Worm (Caenorhabditis elegans) whole organism, L3 larva: ENCODE data around the gene C14A11.2.
A peak's percentile ranks its signal among the peaks of the same experiment; 100 is the strongest.

Experiments used
- R02D3.7 ChIP-seq: fragments of 150-350 bp; optimal IDR thresholded peaks from 2 replicates; lab custom pipeline; 2014; ENCODE audit warnings: missing biosample characterization, missing genetic modification characterization
- ZK546.5 ChIP-seq: sonication (generic microtip); optimal IDR thresholded peaks from 2 replicates; lab custom pipeline; 2017; ENCODE audit warnings: missing biosample characterization, missing genetic modification characterization
- aly-2 ChIP-seq: fragments of 150-350 bp; optimal IDR thresholded peaks from 2 replicates; lab custom pipeline; 2014; ENCODE audit warnings: missing biosample characterization, missing genetic modification characterization
- ama-1 ChIP-seq: fragments of 150-350 bp; optimal IDR thresholded peaks from 2 replicates; lab custom pipeline; 2018
- ceh-16 ChIP-seq: sonication (generic microtip); optimal IDR thresholded peaks from 2 replicates; lab custom pipeline; 2017; ENCODE audit warnings: missing biosample characterization, missing genetic modification characterization
- ceh-28 ChIP-seq: fragments of 150-350 bp; optimal IDR thresholded peaks from 2 replicates; lab custom pipeline; 2014; ENCODE audit warnings: missing biosample characterization, missing genetic modification reagents, missing genetic modification characterization
- ceh-82 ChIP-seq: fragments of 150-350 bp; optimal IDR thresholded peaks from 2 replicates; lab custom pipeline; 2014; ENCODE audit warnings: missing biosample characterization, missing genetic modification characterization
- daf-12 ChIP-seq: fragments of 150-350 bp; optimal IDR thresholded peaks from 2 replicates; lab custom pipeline; 2014; ENCODE audit warnings: missing biosample characterization, missing genetic modification reagents, missing genetic modification characterization
- egl-27 ChIP-seq: sonication (generic microtip); optimal IDR thresholded peaks from 4 replicates; lab custom pipeline; 2017; ENCODE audit warnings: missing biosample characterization, missing genetic modification reagents, missing genetic modification characterization
- egl-5 ChIP-seq: fragments of 150-350 bp; optimal IDR thresholded peaks from 2 replicates; lab custom pipeline; 2017; ENCODE audit warnings: missing biosample characterization, missing genetic modification reagents, missing genetic modification characterization, inconsistent platforms
- elt-2 ChIP-seq: sonication (generic microtip); optimal IDR thresholded peaks from 2 replicates; lab custom pipeline; 2016; ENCODE audit warnings: missing genetic modification reagents, mild to moderate bottlenecking, missing genetic modification characterization, missing compliant biosample characterization
- elt-3 ChIP-seq, 3 experiments: fragments of 150-350 bp in 1 of 3; sonication (generic microtip) in 2 of 3; optimal IDR thresholded peaks; 2 replicates in 2 of 3; 4 replicates in 1 of 3; lab custom pipeline; 2014 to 2017; ENCODE audit warnings: missing biosample characterization in 3 of 3, missing genetic modification characterization in 3 of 3
- eor-1 ChIP-seq, 2 experiments: fragments of 150-350 bp; optimal IDR thresholded peaks; 2 replicates each; lab custom pipeline; 2014 to 2018; ENCODE audit warnings: missing biosample characterization in 2 of 2, missing genetic modification characterization in 2 of 2
- fkh-10 ChIP-seq: sonication (generic microtip); optimal IDR thresholded peaks from 2 replicates; lab custom pipeline; 2017; ENCODE audit warnings: missing biosample characterization, missing genetic modification reagents, missing genetic modification characterization
- fkh-2 ChIP-seq: fragments of 150-350 bp; optimal IDR thresholded peaks from 2 replicates; lab custom pipeline; 2014; ENCODE audit warnings: missing biosample characterization, missing genetic modification reagents, missing genetic modification characterization
- hmg-11 ChIP-seq: sonication (generic microtip); optimal IDR thresholded peaks from 2 replicates; lab custom pipeline; 2016; ENCODE audit warnings: missing genetic modification characterization, missing compliant biosample characterization
- jun-1 ChIP-seq: fragments of 150-350 bp; optimal IDR thresholded peaks from 2 replicates; lab custom pipeline; 2014; ENCODE audit warnings: missing biosample characterization, missing genetic modification reagents, missing genetic modification characterization
- lin-15B ChIP-seq: fragments of 150-350 bp; optimal IDR thresholded peaks from 2 replicates; lab custom pipeline; 2014; ENCODE audit warnings: missing biosample characterization, missing genetic modification characterization
- lin-39 ChIP-seq: fragments of 150-350 bp; optimal IDR thresholded peaks from 2 replicates; lab custom pipeline; 2018; ENCODE audit warnings: missing biosample characterization, missing genetic modification reagents, missing genetic modification characterization
- lsy-12 ChIP-seq: sonication (generic microtip); optimal IDR thresholded peaks from 2 replicates; lab custom pipeline; 2016; ENCODE audit warnings: mild to moderate bottlenecking, missing genetic modification characterization, missing compliant biosample characterization
- mdl-1 ChIP-seq: fragments of 150-350 bp; optimal IDR thresholded peaks from 2 replicates; lab custom pipeline; 2014; ENCODE audit warnings: missing biosample characterization, missing genetic modification characterization
- mml-1 ChIP-seq: fragments of 150-350 bp; sonication (generic microtip); optimal IDR thresholded peaks from 3 replicates; lab custom pipeline; 2014; ENCODE audit warnings: missing biosample characterization, missing genetic modification characterization
- nfya-1 ChIP-seq: sonication (generic microtip); optimal IDR thresholded peaks from 2 replicates; lab custom pipeline; 2017; ENCODE audit warnings: missing genetic modification characterization, mild to moderate bottlenecking, missing compliant biosample characterization, antibody characterized with exemption, moderate library complexity; ENCODE audit not compliant: insufficient read depth
- nhr-11 ChIP-seq: fragments of 150-350 bp; optimal IDR thresholded peaks from 2 replicates; lab custom pipeline; 2014; ENCODE audit warnings: missing biosample characterization, missing genetic modification characterization
- nhr-12 ChIP-seq: fragments of 150-350 bp; optimal IDR thresholded peaks from 2 replicates; lab custom pipeline; 2014; ENCODE audit warnings: missing biosample characterization, missing genetic modification characterization
- nhr-23 ChIP-seq: fragments of 150-350 bp; optimal IDR thresholded peaks from 2 replicates; lab custom pipeline; 2014; ENCODE audit warnings: missing biosample characterization, missing genetic modification reagents, missing genetic modification characterization
- nhr-237 ChIP-seq: fragments of 150-350 bp; optimal IDR thresholded peaks from 2 replicates; lab custom pipeline; 2014; ENCODE audit warnings: missing biosample characterization, missing genetic modification characterization
- nhr-25 ChIP-seq: sonication (generic microtip); optimal IDR thresholded peaks from 2 replicates; lab custom pipeline; 2017; ENCODE audit warnings: missing biosample characterization, missing genetic modification characterization
- nhr-28 ChIP-seq: fragments of 150-350 bp; optimal IDR thresholded peaks from 2 replicates; lab custom pipeline; 2014; ENCODE audit warnings: missing biosample characterization, missing genetic modification characterization
- nhr-43 ChIP-seq: sonication (generic microtip); optimal IDR thresholded peaks from 2 replicates; lab custom pipeline; 2016; ENCODE audit warnings: mild to moderate bottlenecking, missing genetic modification characterization, missing compliant biosample characterization; ENCODE audit not compliant: poor library complexity, severe bottlenecking
- nhr-67 ChIP-seq: fragments of 150-350 bp; optimal IDR thresholded peaks from 2 replicates; lab custom pipeline; 2014; ENCODE audit warnings: missing biosample characterization, missing genetic modification characterization
- nhr-76 ChIP-seq: fragments of 150-350 bp; sonication (generic microtip); optimal IDR thresholded peaks from 5 replicates; lab custom pipeline; 2014; ENCODE audit warnings: missing biosample characterization, missing genetic modification characterization
- nhr-77 ChIP-seq: fragments of 150-350 bp; optimal IDR thresholded peaks from 2 replicates; lab custom pipeline; 2014; ENCODE audit warnings: missing biosample characterization, missing genetic modification characterization
- pha-4 ChIP-seq: fragments of 150-350 bp; optimal IDR thresholded peaks from 2 replicates; lab custom pipeline; 2014; ENCODE audit warnings: missing biosample characterization, missing genetic modification reagents, missing genetic modification characterization
- sea-2 ChIP-seq: fragments of 150-350 bp; sonication (generic microtip); optimal IDR thresholded peaks from 4 replicates; lab custom pipeline; 2014; ENCODE audit warnings: missing biosample characterization, missing genetic modification reagents, missing genetic modification characterization
- skn-1 ChIP-seq: fragments of 150-350 bp; optimal IDR thresholded peaks from 2 replicates; lab custom pipeline; 2014; ENCODE audit warnings: missing biosample characterization, missing genetic modification characterization
- snpc-4 ChIP-seq: fragments of 150-350 bp; optimal IDR thresholded peaks from 2 replicates; lab custom pipeline; 2014; ENCODE audit warnings: missing biosample characterization, missing genetic modification characterization
- tbx-2 ChIP-seq: sonication (generic microtip); optimal IDR thresholded peaks from 2 replicates; lab custom pipeline; 2016; ENCODE audit warnings: mild to moderate bottlenecking, missing genetic modification characterization, missing compliant biosample characterization
- unc-39 ChIP-seq: sonication (generic microtip); optimal IDR thresholded peaks from 4 replicates; lab custom pipeline; 2017; ENCODE audit warnings: missing biosample characterization, missing genetic modification characterization
- unc-62 ChIP-seq: fragments of 150-350 bp; sonication (generic microtip); optimal IDR thresholded peaks from 4 replicates; lab custom pipeline; 2014; ENCODE audit warnings: missing biosample characterization, missing genetic modification reagents, missing genetic modification characterization
- zag-1 ChIP-seq: fragments of 150-350 bp; optimal IDR thresholded peaks from 2 replicates; lab custom pipeline; 2014; ENCODE audit warnings: missing biosample characterization, missing genetic modification characterization
- ztf-11 ChIP-seq: fragments of 150-350 bp; optimal IDR thresholded peaks from 2 replicates; lab custom pipeline; 2014; ENCODE audit warnings: missing biosample characterization, missing genetic modification characterization
- ztf-4 ChIP-seq: fragments of 150-350 bp; optimal IDR thresholded peaks from 2 replicates; lab custom pipeline; 2014; ENCODE audit warnings: missing biosample characterization, missing genetic modification characterization

Gene C14A11.2

DNA sequence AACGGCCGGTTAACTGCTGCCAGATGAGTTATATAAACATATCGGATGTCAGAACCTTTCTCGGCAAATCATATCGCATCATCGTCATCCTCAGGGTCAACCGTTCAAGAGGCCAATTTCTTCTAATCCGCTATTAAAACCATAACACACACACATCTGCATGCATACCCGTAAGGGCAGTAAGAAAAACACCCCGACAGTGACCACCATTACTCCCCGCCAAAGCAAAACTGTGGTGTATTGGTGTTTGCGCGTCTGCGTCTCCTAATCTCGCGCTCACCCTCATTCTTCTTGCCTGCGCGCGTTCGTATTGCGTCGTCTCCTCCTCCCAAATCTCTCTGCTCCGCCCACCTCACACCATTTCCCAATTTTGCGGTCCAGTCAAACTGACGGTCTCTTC is 9.4 kb upstream of the C14A11.2 start:
- TF ChIP-seq nhr-25 (tag; lab: Kevin White, UChicago) (peak; percentile 22), fkh-10 (GFP tag; lab: Kevin White, UChicago) (no peak)
- TF ChIP-seq, all 47 proteins: peak for 1

ce11 chrX:2794324-2794723 is 8.6 kb upstream of the C14A11.2 start:
- TF ChIP-seq tbx-2 (tag; lab: Kevin White, UChicago) (no peak), pha-4 (peak; percentile 5)

ce11 chrX:2795054-2795453 is 7.9 kb upstream of the C14A11.2 start:
- TF ChIP-seq fkh-2 (tag; lab: Kevin White, UChicago) (no peak), egl-5 (tag; lab: Kevin White, UChicago) (peak; percentile 63), elt-3 (tag; optimal IDR thresholded peaks at IDR 0.05; lab: Kevin White, UChicago) (no peak), hmg-11 (tag; lab: Kevin White, UChicago) (no peak), aly-2 (no peak), eor-1 (tag; optimal IDR thresholded peaks at IDR 0.05; lab: Kevin White, UChicago) (no peak), egl-27 (no peak), ceh-16 (tag; lab: Kevin White, UChicago) (no peak), nhr-28 (tag; lab: Kevin White, UChicago) (no peak), nhr-25 (tag; lab: Kevin White, UChicago) (peak; percentile 40)

DNA sequence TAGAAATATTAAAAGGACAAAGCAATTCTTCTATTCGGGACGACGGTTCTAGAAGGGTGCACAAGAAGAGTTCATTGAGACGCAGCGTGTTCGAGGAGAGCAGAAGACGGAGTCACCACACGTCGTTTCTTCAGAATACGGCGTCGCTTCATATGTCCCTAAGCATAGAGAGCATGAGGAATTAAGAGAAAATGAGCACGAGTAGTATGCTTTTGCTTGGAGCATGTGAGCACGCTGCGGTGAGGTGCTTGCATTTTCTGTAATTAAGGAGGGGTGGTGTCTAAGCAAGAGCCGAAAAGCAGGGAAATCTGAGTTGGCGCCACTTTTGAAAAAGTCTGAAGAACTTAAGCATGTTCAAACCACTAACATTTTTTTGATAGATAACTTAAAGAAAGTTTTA is 4.5 kb downstream of the C14A11.2 start, which contains the start of gene C14A11.5:
C14A11.5 (minus strand) TSS at position 139 of the 400 bp plus-strand sequence.
- TF ChIP-seq pha-4 (no peak), fkh-10 (GFP tag; lab: Kevin White, UChicago) (peak; percentile 72), nhr-12 (tag; lab: Kevin White, UChicago) (no peak), lin-39 (tag; lab: Kevin White, UChicago) (peak; percentile 57), skn-1 (tag; lab: Kevin White, UChicago) (no peak), ceh-82 (no peak), nfya-1 (tag; lab: Kevin White, UChicago) (peak; percentile 38), egl-27 (no peak), nhr-237 (tag; lab: Kevin White, UChicago) (no peak), daf-12 (tag; lab: Kevin White, UChicago) (no peak), ceh-16 (tag; lab: Kevin White, UChicago) (no peak), lin-15B (tag; lab: Kevin White, UChicago) (no peak), eor-1 (tag; optimal IDR thresholded peaks at IDR 0.05; lab: Kevin White, UChicago) (no peak), aly-2 (no peak)

- TF ChIP-seq skn-1 (tag; lab: Kevin White, UChicago): peak; percentile 90
- peak; percentile 76 for TF ChIP-seq elt-2 (tag; lab: Kevin White, UChicago)
- peak; percentile 98 for TF ChIP-seq hmg-11 (tag; lab: Kevin White, UChicago)
- peak; percentile 57 for TF ChIP-seq R02D3.7 (tag; lab: Kevin White, UChicago)
- peak; percentile 89 for TF ChIP-seq nhr-23 (tag; lab: Kevin White, UChicago)
- TF ChIP-seq zag-1 (tag; lab: Kevin White, UChicago): peak; percentile 61
- TF ChIP-seq ZK546.5 (tag; lab: Kevin White, UChicago): peak; percentile 6
- peak; percentile 85 for TF ChIP-seq lsy-12
- TF ChIP-seq egl-27: peak; percentile 45
- TF ChIP-seq nhr-11 (tag; lab: Kevin White, UChicago): peak; percentile 57
- no peak for TF ChIP-seq fkh-2 (tag; lab: Kevin White, UChicago)
- no peak for TF ChIP-seq mdl-1 (tag; lab: Kevin White, UChicago)
- no peak for TF ChIP-seq nhr-67 (tag; lab: Kevin White, UChicago)
- peak; percentile 82 for TF ChIP-seq pha-4
- TF ChIP-seq nhr-76 (tag; lab: Kevin White, UChicago): no peak
- no peak for TF ChIP-seq nhr-28 (tag; lab: Kevin White, UChicago)
- TF ChIP-seq nhr-77 (tag; lab: Kevin White, UChicago): peak; percentile 27
- TF ChIP-seq elt-3 (tag; optimal IDR thresholded peaks at IDR 0.05; lab: Kevin White, UChicago): no peak
- TF ChIP-seq sea-2 (GFP tag; lab: Kevin White, UChicago): no peak
- TF ChIP-seq mml-1 (tag; lab: Kevin White, UChicago): no peak
- peak; percentile 94 for TF ChIP-seq fkh-10 (GFP tag; lab: Kevin White, UChicago)
- peak; percentile 92 for TF ChIP-seq tbx-2 (tag; lab: Kevin White, UChicago)
- TF ChIP-seq snpc-4 (tag; lab: Kevin White, UChicago): peak; percentile 78
- no peak for TF ChIP-seq ama-1 (lab: Kevin White, UChicago)
- peak; percentile 92 for TF ChIP-seq nhr-43
- peak; percentile 91 for TF ChIP-seq jun-1 (tag; lab: Kevin White, UChicago)
- no peak for TF ChIP-seq ztf-4 (tag; lab: Kevin White, UChicago)
- no peak for TF ChIP-seq unc-62 (GFP tag; lab: Kevin White, UChicago)
- TF ChIP-seq ceh-28: peak; percentile 82
- TF ChIP-seq ceh-82: peak; percentile 78
- TF ChIP-seq egl-5 (tag; lab: Kevin White, UChicago): peak; percentile 81
- TF ChIP-seq unc-39 (tag; lab: Kevin White, UChicago): no peak
- TF ChIP-seq nhr-12 (tag; lab: Kevin White, UChicago): no peak
- TF ChIP-seq daf-12 (tag; lab: Kevin White, UChicago): no peak
- no peak for TF ChIP-seq aly-2
- no peak for TF ChIP-seq ztf-11 (tag; lab: Kevin White, UChicago)
- TF ChIP-seq nhr-237 (tag; lab: Kevin White, UChicago): no peak
Measured at ce11 chrX:2809611-2810010, 6.7 kb downstream of the C14A11.2 start, which contains the start of gene C14A11.9. Gene C14A11.9 (minus strand): TSS chrX:2809637.
